Fruit fly (Drosophila melanogaster) whole organism, embryonic: ENCODE results near the gene TotB.

Experiments
- Atf6 ChIP-seq: fragments of 200-800 bp; sonication (Bioruptor generic); IDR thresholded peaks from 2 replicates; pipeline ENCODE4 v1.3.6; 2022; ENCODE audit warnings: missing biosample characterization, missing genetic modification characterization
- Bgb ChIP-seq: fragments of 200-800 bp; sonication (Bioruptor generic); IDR thresholded peaks from 2 replicates; pipeline ENCODE4 v1.3.6; 2022; ENCODE audit warnings: missing biosample characterization, missing genetic modification characterization; ENCODE audit not compliant: partially characterized antibody
- CG10979 ChIP-seq: fragments of 200-800 bp; sonication (Bioruptor generic); optimal IDR thresholded peaks from 2 replicates; lab custom pipeline; 2018; ENCODE audit warnings: missing biosample characterization, mild to moderate bottlenecking, missing genetic modification characterization, moderate library complexity
- CG11398 ChIP-seq: fragments of 200-800 bp; sonication (Bioruptor generic); optimal IDR thresholded peaks from 2 replicates; lab custom pipeline; 2016; ENCODE audit warnings: missing biosample characterization, missing genetic modification characterization
- CG11695 ChIP-seq: fragments of 200-800 bp; sonication (Bioruptor generic); IDR thresholded peaks from 3 replicates; pipeline ENCODE4 v1.3.6; 2022; ENCODE audit warnings: missing biosample characterization, missing genetic modification characterization
- CG12155 ChIP-seq: fragments of 200-800 bp; sonication (Bioruptor generic); optimal IDR thresholded peaks from 3 replicates; lab custom pipeline; 2016; ENCODE audit warnings: missing biosample characterization, missing genetic modification characterization
- CG13775 ChIP-seq: fragments of 200-800 bp; sonication (Bioruptor generic); optimal IDR thresholded peaks from 3 replicates; lab custom pipeline; 2017; ENCODE audit warnings: missing biosample characterization, mild to moderate bottlenecking, missing genetic modification characterization
- CG1647 ChIP-seq: fragments of 200-800 bp; sonication (Bioruptor generic); optimal IDR thresholded peaks from 3 replicates; lab custom pipeline; 2016; ENCODE audit warnings: missing biosample characterization, missing genetic modification characterization
- CG1792 ChIP-seq: fragments of 200-800 bp; sonication (Bioruptor generic); optimal IDR thresholded peaks from 2 replicates; lab custom pipeline; 2016; ENCODE audit warnings: missing biosample characterization, missing genetic modification characterization
- CG34422 ChIP-seq: fragments of 200-800 bp; sonication (Bioruptor generic); IDR thresholded peaks from 3 replicates; pipeline ENCODE4 v1.3.6; 2022; ENCODE audit warnings: missing biosample characterization, missing genetic modification characterization
- CG6683 ChIP-seq: fragments of 200-800 bp; sonication (Bioruptor generic); optimal IDR thresholded peaks from 2 replicates; lab custom pipeline; 2017; ENCODE audit warnings: missing biosample characterization, mild to moderate bottlenecking, missing genetic modification characterization, missing genetic modification reagents
- CG7372 ChIP-seq: fragments of 200-800 bp; sonication (Bioruptor generic); IDR thresholded peaks from 2 replicates; pipeline ENCODE4 v1.3.6; 2022; ENCODE audit warnings: missing biosample characterization, missing genetic modification characterization
- CG7556 ChIP-seq: fragments of 200-800 bp; sonication (Bioruptor generic); optimal IDR thresholded peaks from 2 replicates; lab custom pipeline; 2017; ENCODE audit warnings: missing biosample characterization, mild to moderate bottlenecking, missing genetic modification characterization
- CHES-1-like ChIP-seq: fragments of 200-800 bp; sonication (Bioruptor generic); optimal IDR thresholded peaks from 2 replicates; lab custom pipeline; 2016; ENCODE audit warnings: missing biosample characterization, missing genetic modification characterization
- CTCF ChIP-seq: fragments of 200-800 bp; sonication (Bioruptor generic); optimal IDR thresholded peaks from 2 replicates; lab custom pipeline; 2017; ENCODE audit warnings: missing biosample characterization, mild to moderate bottlenecking, missing genetic modification characterization, moderate library complexity
- Dref ChIP-seq: fragments of 200-800 bp; sonication (Bioruptor generic); IDR thresholded peaks from 2 replicates; pipeline ENCODE4 v1.3.6; 2022; ENCODE audit warnings: missing biosample characterization, missing genetic modification characterization
- E2f1 ChIP-seq: fragments of 200-800 bp; sonication (Bioruptor generic); IDR thresholded peaks from 2 replicates; pipeline ENCODE4 v1.3.6; 2022; ENCODE audit warnings: missing biosample characterization, missing genetic modification characterization
- HLH4C ChIP-seq: fragments of 200-800 bp; sonication (Bioruptor generic); IDR thresholded peaks from 3 replicates; pipeline ENCODE4 v1.3.6; 2022; ENCODE audit warnings: missing biosample characterization, missing genetic modification characterization; ENCODE audit not compliant: partially characterized antibody
- Hand ChIP-seq: fragments of 200-800 bp; sonication (Bioruptor generic); optimal IDR thresholded peaks from 2 replicates; lab custom pipeline; 2017; ENCODE audit warnings: mild to moderate bottlenecking, missing biosample characterization, missing genetic modification reagents, missing genetic modification characterization
- HmgD ChIP-seq: fragments of 200-800 bp; sonication (Bioruptor generic); optimal IDR thresholded peaks from 3 replicates; lab custom pipeline; 2016; ENCODE audit warnings: missing biosample characterization, missing genetic modification characterization
- HmgZ ChIP-seq: fragments of 200-800 bp; sonication (Bioruptor generic); optimal IDR thresholded peaks from 2 replicates; lab custom pipeline; 2018; ENCODE audit warnings: missing biosample characterization, mild to moderate bottlenecking, missing genetic modification characterization
- Hsf ChIP-seq: fragments of 200-800 bp; sonication (Bioruptor generic); optimal IDR thresholded peaks from 3 replicates; lab custom pipeline; 2016; ENCODE audit warnings: missing biosample characterization, missing genetic modification characterization
- Mad ChIP-seq: fragments of 200-800 bp; sonication (Bioruptor generic); optimal IDR thresholded peaks from 2 replicates; lab custom pipeline; 2016; ENCODE audit warnings: missing biosample characterization, missing genetic modification characterization
- Oaz ChIP-seq: fragments of 200-800 bp; sonication (Bioruptor generic); IDR thresholded peaks from 2 replicates; pipeline ENCODE4 v1.3.6; 2022; ENCODE audit warnings: missing biosample characterization, missing genetic modification characterization
- Rfx ChIP-seq: fragments of 200-800 bp; sonication (Bioruptor generic); IDR thresholded peaks from 2 replicates; pipeline ENCODE4 v1.3.6; 2022; ENCODE audit warnings: missing biosample characterization, missing genetic modification characterization
- Six4 ChIP-seq: fragments of 200-800 bp; sonication (Bioruptor generic); optimal IDR thresholded peaks from 2 replicates; lab custom pipeline; 2016; ENCODE audit warnings: missing biosample characterization, missing genetic modification characterization
- Tbp ChIP-seq: fragments of >200 bp; optimal IDR thresholded peaks from 2 replicates; lab custom pipeline; 2018; ENCODE audit warnings: missing biosample characterization, missing genetic modification characterization
- Xbp1 ChIP-seq: fragments of 200-800 bp; sonication (Bioruptor generic); optimal IDR thresholded peaks from 3 replicates; lab custom pipeline; 2016; ENCODE audit warnings: missing biosample characterization, mild to moderate bottlenecking, missing genetic modification characterization
- ac ChIP-seq: fragments of 200-800 bp; sonication (Bioruptor generic); optimal IDR thresholded peaks from 3 replicates; lab custom pipeline; 2017; ENCODE audit warnings: missing biosample characterization, mild to moderate bottlenecking, missing genetic modification characterization
- bbx ChIP-seq: fragments of 200-800 bp; sonication (Bioruptor generic); IDR thresholded peaks from 2 replicates; pipeline ENCODE4 v1.3.6; 2022; ENCODE audit warnings: missing biosample characterization, missing genetic modification characterization; ENCODE audit not compliant: partially characterized antibody
- btn ChIP-seq: fragments of 200-800 bp; sonication (Bioruptor generic); optimal IDR thresholded peaks from 2 replicates; lab custom pipeline; 2016; ENCODE audit warnings: missing biosample characterization, missing genetic modification characterization
- cas ChIP-seq: fragments of 200-800 bp; sonication (Bioruptor generic); IDR thresholded peaks from 2 replicates; pipeline ENCODE4 v1.3.6; 2022; ENCODE audit warnings: missing biosample characterization, missing genetic modification characterization
- ci ChIP-seq: fragments of 200-800 bp; sonication (Bioruptor generic); IDR thresholded peaks from 3 replicates; pipeline ENCODE4 v1.3.6; 2022; ENCODE audit warnings: missing biosample characterization, missing genetic modification characterization
- dati ChIP-seq: fragments of 200-800 bp; sonication (Bioruptor generic); IDR thresholded peaks from 2 replicates; pipeline ENCODE4 v1.3.6; 2022; ENCODE audit warnings: missing biosample characterization, missing genetic modification characterization
- dmrt99B ChIP-seq: fragments of 200-800 bp; sonication (Bioruptor generic); optimal IDR thresholded peaks from 2 replicates; lab custom pipeline; 2018; ENCODE audit warnings: missing biosample characterization, mild to moderate bottlenecking, missing genetic modification characterization, moderate library complexity
- ftz-f1 ChIP-seq: fragments of 200-800 bp; sonication (Bioruptor generic); optimal IDR thresholded peaks from 2 replicates; lab custom pipeline; 2016; ENCODE audit warnings: missing biosample characterization, missing genetic modification characterization
- grau ChIP-seq: fragments of 200-800 bp; optimal IDR thresholded peaks from 3 replicates; lab custom pipeline; 2019; ENCODE audit warnings: missing biosample characterization, mild to moderate bottlenecking, missing genetic modification characterization, moderate library complexity
- h ChIP-seq: fragments of >200 bp; optimal IDR thresholded peaks from 2 replicates; lab custom pipeline; 2017
- hth ChIP-seq: fragments of >200 bp; optimal IDR thresholded peaks from 2 replicates; lab custom pipeline; 2017; ENCODE audit warnings: inconsistent platforms
- ind ChIP-seq: fragments of 200-800 bp; sonication (Bioruptor generic); optimal IDR thresholded peaks from 3 replicates; lab custom pipeline; 2016; ENCODE audit warnings: missing biosample characterization, missing genetic modification characterization
- mirr ChIP-seq: fragments of 200-800 bp; sonication (Bioruptor generic); optimal IDR thresholded peaks from 3 replicates; lab custom pipeline; 2018; ENCODE audit warnings: missing biosample characterization, mild to moderate bottlenecking, missing genetic modification characterization
- onecut ChIP-seq: fragments of 200-800 bp; sonication (Bioruptor generic); IDR thresholded peaks from 2 replicates; pipeline ENCODE4 v1.3.6; 2022; ENCODE audit warnings: missing biosample characterization, missing genetic modification characterization
- pzg ChIP-seq: fragments of 200-800 bp; sonication (Bioruptor generic); optimal IDR thresholded peaks from 3 replicates; lab custom pipeline; 2018; ENCODE audit warnings: missing biosample characterization, mild to moderate bottlenecking, missing genetic modification characterization, moderate library complexity
- sc ChIP-seq, 3 experiments: fragments of >200 bp in 2 of 3; fragments of 200-800 bp in 1 of 3; sonication (Bioruptor generic) in 1 of 3; optimal IDR thresholded peaks; 2 replicates in 2 of 3; 3 replicates in 1 of 3; lab custom pipeline; 2017; ENCODE audit warnings: mild to moderate bottlenecking in 1 of 3, missing biosample characterization in 1 of 3, missing genetic modification characterization in 1 of 3, missing genetic modification reagents in 1 of 3
- sisA ChIP-seq: fragments of 200-800 bp; sonication (Bioruptor generic); IDR thresholded peaks from 2 replicates; pipeline ENCODE4 v1.3.6; 2022; ENCODE audit warnings: missing biosample characterization, missing genetic modification characterization
- sr ChIP-seq: fragments of 200-800 bp; sonication (Bioruptor generic); IDR thresholded peaks from 3 replicates; pipeline ENCODE4 v1.3.6; 2022; ENCODE audit warnings: missing biosample characterization, missing genetic modification characterization
- tgo ChIP-seq: fragments of 200-800 bp; sonication (Bioruptor generic); IDR thresholded peaks from 3 replicates; pipeline ENCODE4 v1.3.6; 2022; ENCODE audit warnings: missing biosample characterization, missing genetic modification characterization
- tx ChIP-seq: fragments of 200-800 bp; sonication (Bioruptor generic); optimal IDR thresholded peaks from 2 replicates; lab custom pipeline; 2016; ENCODE audit warnings: missing biosample characterization, missing genetic modification characterization
- unc-4 ChIP-seq: fragments of 200-800 bp; sonication (Bioruptor generic); IDR thresholded peaks from 2 replicates; pipeline ENCODE4 v1.3.6; 2022; ENCODE audit warnings: missing biosample characterization, missing genetic modification characterization; ENCODE audit not compliant: partially characterized antibody
- zfh2 ChIP-seq: fragments of 200-800 bp; sonication (Bioruptor generic); optimal IDR thresholded peaks from 2 replicates; lab custom pipeline; 2016; ENCODE audit warnings: missing biosample characterization, missing genetic modification characterization

Gene TotB

DNA sequence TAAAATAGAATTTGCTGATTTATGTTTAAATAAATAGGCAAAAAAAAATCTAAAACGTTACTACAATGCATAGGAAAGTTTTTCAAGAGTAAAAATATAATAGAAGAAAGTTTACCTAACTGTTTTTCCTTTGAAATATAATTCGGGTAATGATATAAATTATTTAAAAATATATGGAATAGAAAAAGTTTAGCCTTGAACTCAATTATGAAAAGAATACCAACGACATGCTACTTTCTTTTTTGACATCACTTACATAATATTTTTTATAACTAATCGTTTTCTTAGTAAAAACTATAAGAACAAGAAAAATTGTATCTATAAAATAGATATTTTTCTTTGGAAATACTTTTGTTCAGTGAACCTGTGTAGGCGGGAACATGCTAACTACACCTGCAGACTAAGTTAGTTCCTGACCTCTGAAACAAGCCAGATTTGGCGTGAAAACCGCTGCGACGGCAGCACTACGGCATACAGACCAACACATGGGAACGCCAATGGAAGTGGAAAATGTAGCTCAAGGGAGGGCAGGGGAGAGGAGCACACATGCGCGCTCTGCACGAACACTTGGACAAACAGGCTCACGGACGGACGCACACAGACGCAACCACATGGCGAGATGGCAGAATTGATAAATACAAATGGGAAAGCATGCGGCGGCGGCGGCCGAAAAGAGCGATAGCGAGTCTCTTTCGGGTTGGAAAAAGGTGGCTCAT, 44.2 kb upstream of the TotB start (continued):
- TF ChIP-seq CG11398 (GFP tag; lab: Kevin White, UChicago) = no peak
- TF ChIP-seq ac (GFP tag; lab: Kevin White, UChicago) = no peak
- TF ChIP-seq CG12155 (GFP tag; lab: Kevin White, UChicago) = no peak
- TF ChIP-seq Rfx = peak; percentile 78
- no peak for TF ChIP-seq zfh2
- no peak for TF ChIP-seq cas
- no peak for TF ChIP-seq Hsf
- no peak for TF ChIP-seq CHES-1-like (GFP tag; lab: Kevin White, UChicago)
- TF ChIP-seq Dref (GFP tag; lab: Robert Waterston, UW) = no peak
- TF ChIP-seq dmrt99B (tag; lab: Kevin White, UChicago) = peak; percentile 24
- peak; percentile 62 for TF ChIP-seq HmgZ
- peak; percentile 71 for TF ChIP-seq CG7556 (GFP tag; lab: Kevin White, UChicago)
- TF ChIP-seq sr (GFP tag; lab: Robert Waterston, UW) = no peak
- TF ChIP-seq Xbp1 = no peak
- no peak for TF ChIP-seq Six4 (GFP tag; lab: Kevin White, UChicago)
- TF ChIP-seq unc-4 (GFP tag; lab: Robert Waterston, UW) = no peak
- TF ChIP-seq h (lab: Kevin White, UChicago) = no peak
- TF ChIP-seq tx = no peak
- no peak for TF ChIP-seq CG1792 (GFP tag; lab: Kevin White, UChicago)
- peak; percentile 32 for TF ChIP-seq CG13775 (GFP tag; lab: Kevin White, UChicago)
- TF ChIP-seq CG11695 (GFP tag; lab: Robert Waterston, UW) = no peak
- TF ChIP-seq CG10979 (tag; lab: Kevin White, UChicago) = no peak
- no peak for TF ChIP-seq onecut (GFP tag; lab: Robert Waterston, UW)
- TF ChIP-seq Hand (GFP tag; lab: Kevin White, UChicago) = no peak

DNA sequence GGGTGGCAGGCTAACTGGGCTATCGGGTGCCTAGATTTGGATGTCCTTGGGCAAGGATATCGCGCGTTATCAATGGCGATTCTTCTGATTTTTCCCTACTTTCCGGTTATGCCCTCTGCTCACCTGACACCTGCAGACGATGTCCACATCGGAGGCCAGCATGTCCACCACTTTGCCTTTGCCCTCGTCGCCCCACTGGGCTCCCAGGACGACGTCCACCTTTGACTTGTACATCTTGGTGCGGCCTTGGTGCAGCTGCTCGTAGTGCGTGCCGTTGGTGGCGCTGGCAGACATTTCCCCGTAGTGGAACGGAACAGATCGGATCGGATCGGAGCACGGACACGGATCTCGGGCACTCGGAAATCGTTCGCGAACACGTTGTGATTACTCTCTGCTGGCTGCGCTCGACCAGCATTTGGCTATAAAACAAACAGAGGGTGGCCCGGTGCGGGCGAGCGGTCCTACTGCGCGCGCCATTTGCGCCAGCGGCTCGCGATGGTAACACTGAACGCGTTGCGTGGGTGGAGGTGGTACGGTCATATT, 43.5 kb upstream of the TotB start, which contains the start of gene Adss:
TSS of gene Adss (minus strand) at position 428 of the 543 bp plus-strand sequence.
- TF ChIP-seq ci (GFP tag; lab: Robert Waterston, UW) (peak; percentile 74; the same call in 2 of the 3 replicates), btn (GFP tag; lab: Kevin White, UChicago) (no peak), pzg (GFP tag; lab: Kevin White, UChicago) (peak; percentile 90), ind (GFP tag; lab: Kevin White, UChicago) (no peak), Tbp (peak; percentile 66), E2f1 (GFP tag; lab: Robert Waterston, UW) (peak; percentile 22; the same call in 1 of the 2 replicates), Rfx (peak; percentile 59), CTCF (GFP tag; lab: Kevin White, UChicago) (peak; percentile 21), sc (optimal IDR thresholded peaks at IDR 0.05; lab: Kevin White, UChicago) (no peak), sc (GFP tag; optimal IDR thresholded peaks at IDR 0.05; lab: Kevin White, UChicago) (peak; percentile 15), sisA (GFP tag; lab: Robert Waterston, UW) (no peak), dati (GFP tag; lab: Robert Waterston, UW) (no peak), mirr (GFP tag; lab: Kevin White, UChicago) (peak; percentile 53), CG34422 (GFP tag; lab: Robert Waterston, UW) (peak; percentile 29; the same call in 1 of the 3 replicates), hth (lab: Kevin White, UChicago) (no peak), tgo (no peak), HLH4C (peak; percentile 23; the same call in 2 of the 3 replicates), Mad (GFP tag; lab: Kevin White, UChicago) (peak; percentile 51), CG1647 (GFP tag; lab: Kevin White, UChicago) (peak; percentile 32), HmgD (GFP tag; lab: Kevin White, UChicago) (peak; percentile 74), bbx (peak; percentile 32; the same call in 1 of the 2 replicates), Bgb (peak; percentile 67), grau (tag; lab: Kevin White, UChicago) (peak; percentile 13), Atf6 (GFP tag; lab: Robert Waterston, UW) (peak; percentile 56; the same call in 1 of the 2 replicates), Oaz (GFP tag; lab: Robert Waterston, UW) (no peak), CG7556 (GFP tag; lab: Kevin White, UChicago) (no peak), ftz-f1 (peak; percentile 54), CG6683 (no peak), CG7372 (GFP tag; lab: Robert Waterston, UW) (0 out of 2 replicates have a peak, but pooled peaks have one; percentile 35)
